Fruit fly (Drosophila melanogaster) whole organism, wandering third instar larva: ENCODE data around the gene dhd.
A peak's percentile ranks its signal among the peaks of the same experiment; 100 is the strongest.

Experiments
- CG32264 ChIP-seq: fragments of 200-800 bp; sonication (Bioruptor generic); optimal IDR thresholded peaks from 2 replicates; lab custom pipeline; 2016; ENCODE audit warnings: missing biosample characterization, missing genetic modification characterization
- CG9705 ChIP-seq: fragments of 200-800 bp; sonication (Bioruptor generic); optimal IDR thresholded peaks from 2 replicates; lab custom pipeline; 2018; ENCODE audit warnings: missing biosample characterization, mild to moderate bottlenecking, missing genetic modification characterization
- Dfd ChIP-seq: fragments of >200 bp; optimal IDR thresholded peaks from 2 replicates; lab custom pipeline; 2017; ENCODE audit warnings: missing biosample characterization, missing genetic modification characterization
- Dif ChIP-seq: fragments of 200-275, 200-300 bp; sonication (Bioruptor generic); optimal IDR thresholded peaks from 2 replicates; lab custom pipeline; 2018; ENCODE audit warnings: missing biosample characterization, missing genetic modification characterization; ENCODE audit not compliant: partially characterized antibody
- GATAd ChIP-seq: sonication (Bioruptor generic); optimal IDR thresholded peaks from 2 replicates; lab custom pipeline; 2016; ENCODE audit warnings: missing biosample characterization, missing genetic modification characterization
- Hr78 ChIP-seq: fragments of >200 bp; optimal IDR thresholded peaks from 2 replicates; lab custom pipeline; 2017; ENCODE audit warnings: missing biosample characterization, missing genetic modification characterization
- Hr83 ChIP-seq: fragments of 200-300 bp; sonication (Bioruptor generic); optimal IDR thresholded peaks from 2 replicates; lab custom pipeline; 2016; ENCODE audit warnings: missing biosample characterization, mild to moderate bottlenecking, missing genetic modification characterization, moderate library complexity; ENCODE audit not compliant: poor library complexity, severe bottlenecking
- Myc ChIP-seq: fragments of >200 bp; optimal IDR thresholded peaks from 2 replicates; lab custom pipeline; 2017
- OdsH ChIP-seq: fragments of 200-800 bp; sonication (Bioruptor generic); optimal IDR thresholded peaks from 2 replicates; lab custom pipeline; 2016; ENCODE audit warnings: missing biosample characterization, mild to moderate bottlenecking, missing genetic modification characterization
- brk ChIP-seq: fragments of 200-800 bp; sonication (Bioruptor generic); optimal IDR thresholded peaks from 2 replicates; lab custom pipeline; 2016; ENCODE audit warnings: missing biosample characterization, mild to moderate bottlenecking, missing genetic modification characterization
- h ChIP-seq: fragments of 200-800 bp; sonication (Bioruptor generic); optimal IDR thresholded peaks from 3 replicates; lab custom pipeline; 2016; ENCODE audit warnings: missing biosample characterization, mild to moderate bottlenecking, missing genetic modification characterization
- jim ChIP-seq: fragments of 175-275, 200-325 bp; sonication (Bioruptor generic); optimal IDR thresholded peaks from 2 replicates; lab custom pipeline; 2016; ENCODE audit warnings: missing biosample characterization, mild to moderate bottlenecking, missing genetic modification characterization
- psq ChIP-seq: fragments of 200-800 bp; sonication (Bioruptor generic); optimal IDR thresholded peaks from 3 replicates; lab custom pipeline; 2017; ENCODE audit warnings: missing biosample characterization, mild to moderate bottlenecking, missing genetic modification characterization, moderate library complexity
- rgr ChIP-seq: fragments of 200-800 bp; sonication (Bioruptor generic); optimal IDR thresholded peaks from 3 replicates; lab custom pipeline; 2016; ENCODE audit warnings: missing biosample characterization, mild to moderate bottlenecking, missing genetic modification characterization

dm6 chrX:5339970-5340369 lies 28.0 kb downstream of the dhd start, which contains the start of gene SK:
- TF ChIP-seq h (GFP tag; lab: Kevin White, UChicago) (no peak), CG9705 (GFP tag; lab: Kevin White, UChicago) (no peak), Myc (lab: Kevin White, UChicago) (no peak), brk (no peak), jim (GFP tag; lab: Kevin White, UChicago) (no peak), Hr78 (GFP tag; lab: Kevin White, UChicago) (no peak), psq (GFP tag; lab: Kevin White, UChicago) (no peak), GATAd (no peak), Dfd (GFP tag; lab: Kevin White, UChicago) (no peak), Dif (peak; percentile 8), OdsH (GFP tag; lab: Kevin White, UChicago) (no peak), CG32264 (GFP tag; lab: Kevin White, UChicago) (no peak), rgr (no peak), Hr83 (GFP tag; lab: Kevin White, UChicago) (no peak)
